Fruit fly (Drosophila melanogaster) whole organism, wandering third instar larva: ENCODE data around the gene CG42818.

Source experiments
- Hr78 ChIP-seq: fragments of >200 bp; optimal IDR thresholded peaks from 2 replicates; lab custom pipeline; 2017; ENCODE audit warnings: missing biosample characterization, missing genetic modification characterization
- Mio ChIP-seq: sonication (Bioruptor generic); optimal IDR thresholded peaks from 2 replicates; lab custom pipeline; 2016; ENCODE audit warnings: missing biosample characterization, missing genetic modification characterization
- lola ChIP-seq: fragments of >200 bp; optimal IDR thresholded peaks from 2 replicates; lab custom pipeline; 2017; ENCODE audit warnings: missing biosample characterization, missing genetic modification characterization
- pan ChIP-seq: fragments of >200 bp; optimal IDR thresholded peaks from 2 replicates; lab custom pipeline; 2017
- psq ChIP-seq: fragments of 200-800 bp; sonication (Bioruptor generic); optimal IDR thresholded peaks from 3 replicates; lab custom pipeline; 2017; ENCODE audit warnings: missing biosample characterization, mild to moderate bottlenecking, missing genetic modification characterization, moderate library complexity
- usp ChIP-seq: fragments of >200 bp; optimal IDR thresholded peaks from 2 replicates; lab custom pipeline; 2017; ENCODE audit warnings: missing biosample characterization, missing genetic modification characterization

- no peak for TF ChIP-seq pan (lab: Kevin White, UChicago)
- no peak for TF ChIP-seq usp (GFP tag; lab: Kevin White, UChicago)
- TF ChIP-seq psq (GFP tag; lab: Kevin White, UChicago) = no peak
- TF ChIP-seq lola = no peak
- no peak for TF ChIP-seq Hr78 (GFP tag; lab: Kevin White, UChicago)
- TF ChIP-seq Mio (GFP tag; lab: Kevin White, UChicago) = no peak
Measured at dm6 chr2L:16274100-16274499, 32.4 kb downstream of the CG42818 start.
